Worm (Caenorhabditis elegans) whole organism, late embryonic: ENCODE results near the gene F53H4.3.

Experiments
- F13H6.1 ChIP-seq: sonication (generic microtip); optimal IDR thresholded peaks from 2 replicates; lab custom pipeline; 2016; ENCODE audit warnings: missing genetic modification characterization, missing compliant biosample characterization
- K02D7.2 ChIP-seq: sonication (generic microtip); optimal IDR thresholded peaks from 2 replicates; lab custom pipeline; 2017; ENCODE audit warnings: mild to moderate bottlenecking, missing genetic modification characterization, missing compliant biosample characterization
- K09A11.1 ChIP-seq: sonication (generic microtip); optimal IDR thresholded peaks from 2 replicates; lab custom pipeline; 2017; ENCODE audit warnings: antibody characterized with exemption, mild to moderate bottlenecking, missing genetic modification characterization, missing compliant biosample characterization; ENCODE audit not compliant: insufficient read depth
- Y22D7AL.16 ChIP-seq: sonication (generic microtip); optimal IDR thresholded peaks from 2 replicates; lab custom pipeline; 2016; ENCODE audit warnings: missing genetic modification characterization, missing compliant biosample characterization
- ahr-1 ChIP-seq: sonication (generic microtip); optimal IDR thresholded peaks from 2 replicates; lab custom pipeline; 2016; ENCODE audit warnings: missing genetic modification characterization, missing compliant biosample characterization
- ama-1 ChIP-seq: fragments of 150-350 bp; optimal IDR thresholded peaks from 2 replicates; lab custom pipeline; 2014
- ceh-14 ChIP-seq: sonication (generic microtip); optimal IDR thresholded peaks from 2 replicates; lab custom pipeline; 2016; ENCODE audit warnings: missing genotype, missing genetic modification characterization, missing compliant biosample characterization
- ceh-18 ChIP-seq: sonication (generic microtip); optimal IDR thresholded peaks from 2 replicates; lab custom pipeline; 2016; ENCODE audit warnings: missing genetic modification characterization, missing compliant biosample characterization
- ceh-19 ChIP-seq: fragments of 200-800 bp; sonication (Bioruptor generic); optimal IDR thresholded peaks from 2 replicates; lab custom pipeline; 2018; ENCODE audit warnings: mild to moderate bottlenecking, missing genetic modification characterization, missing compliant biosample characterization
- ceh-2 ChIP-seq: sonication (generic microtip); optimal IDR thresholded peaks from 2 replicates; lab custom pipeline; 2016; ENCODE audit warnings: missing genotype, missing genetic modification characterization, missing compliant biosample characterization
- ceh-22 ChIP-seq: sonication (generic microtip); optimal IDR thresholded peaks from 2 replicates; lab custom pipeline; 2017; ENCODE audit warnings: missing biosample characterization, missing genetic modification characterization
- ceh-30 ChIP-seq: fragments of 150-350 bp; optimal IDR thresholded peaks from 2 replicates; lab custom pipeline; 2014; ENCODE audit warnings: missing biosample characterization, missing genetic modification characterization
- ceh-31 ChIP-seq: sonication (generic microtip); optimal IDR thresholded peaks from 2 replicates; lab custom pipeline; 2016; ENCODE audit warnings: missing genetic modification characterization, missing compliant biosample characterization
- ceh-34 ChIP-seq: sonication (generic microtip); optimal IDR thresholded peaks from 2 replicates; lab custom pipeline; 2016; ENCODE audit warnings: mild to moderate bottlenecking, missing genetic modification characterization, missing compliant biosample characterization
- ceh-45 ChIP-seq: fragments of 200-800 bp; sonication (Bioruptor generic); IDR thresholded peaks from 2 replicates; pipeline ENCODE4 v1.3.6; 2022; ENCODE audit warnings: missing genetic modification reagents, missing genetic modification characterization, missing compliant biosample characterization
- ceh-48 ChIP-seq: sonication (generic microtip); optimal IDR thresholded peaks from 2 replicates; lab custom pipeline; 2016; ENCODE audit warnings: missing genetic modification characterization, inconsistent platforms, missing compliant biosample characterization
- ceh-6 ChIP-seq: fragments of 200-800 bp; sonication (Bioruptor generic); optimal IDR thresholded peaks from 2 replicates; lab custom pipeline; 2018; ENCODE audit warnings: mild to moderate bottlenecking, missing genetic modification characterization, missing compliant biosample characterization
- ceh-9 ChIP-seq: sonication (generic microtip); optimal IDR thresholded peaks from 2 replicates; lab custom pipeline; 2016; ENCODE audit warnings: mild to moderate bottlenecking, missing genetic modification characterization, inconsistent platforms, missing compliant biosample characterization
- che-1 ChIP-seq: sonication (generic microtip); optimal IDR thresholded peaks from 2 replicates; lab custom pipeline; 2016; ENCODE audit warnings: mild to moderate bottlenecking, missing genetic modification characterization, missing compliant biosample characterization
- elt-4 ChIP-seq: sonication (generic microtip); optimal IDR thresholded peaks from 2 replicates; lab custom pipeline; 2016; ENCODE audit warnings: missing genetic modification characterization, missing compliant biosample characterization
- ets-4 ChIP-seq: sonication (generic microtip); optimal IDR thresholded peaks from 2 replicates; lab custom pipeline; 2016; ENCODE audit warnings: missing genetic modification characterization, missing compliant biosample characterization
- eyg-1 ChIP-seq: sonication (generic microtip); optimal IDR thresholded peaks from 2 replicates; lab custom pipeline; 2016; ENCODE audit warnings: missing genotype, missing genetic modification characterization, missing compliant biosample characterization
- fax-1 ChIP-seq: sonication (generic microtip); optimal IDR thresholded peaks from 2 replicates; lab custom pipeline; 2016; ENCODE audit warnings: missing genotype, missing genetic modification characterization, missing compliant biosample characterization
- fkh-10 ChIP-seq: fragments of 150-350 bp; optimal IDR thresholded peaks from 2 replicates; lab custom pipeline; 2014; ENCODE audit warnings: missing biosample characterization, missing genetic modification reagents, missing genetic modification characterization
- fkh-6 ChIP-seq: sonication (generic microtip); optimal IDR thresholded peaks from 2 replicates; lab custom pipeline; 2016; ENCODE audit warnings: missing genetic modification characterization, missing compliant biosample characterization
- hlh-13 ChIP-seq: fragments of 200-800 bp; sonication (Bioruptor generic); optimal IDR thresholded peaks from 2 replicates; lab custom pipeline; 2018; ENCODE audit warnings: mild to moderate bottlenecking, missing genetic modification characterization, missing compliant biosample characterization
- hlh-30 ChIP-seq: sonication (generic microtip); optimal IDR thresholded peaks from 2 replicates; lab custom pipeline; 2017; ENCODE audit warnings: antibody characterized with exemption, missing genetic modification characterization, missing compliant biosample characterization; ENCODE audit not compliant: insufficient read depth
- hlh-8 ChIP-seq: sonication (generic microtip); optimal IDR thresholded peaks from 2 replicates; lab custom pipeline; 2016; ENCODE audit warnings: missing genotype, missing genetic modification characterization, missing compliant biosample characterization
- lim-6 ChIP-seq: sonication (generic microtip); optimal IDR thresholded peaks from 2 replicates; lab custom pipeline; 2016; ENCODE audit warnings: missing genetic modification characterization, missing compliant biosample characterization
- madf-2 ChIP-seq: sonication (generic microtip); optimal IDR thresholded peaks from 2 replicates; lab custom pipeline; 2017; ENCODE audit warnings: missing genetic modification characterization, missing compliant biosample characterization
- npax-4 ChIP-seq: sonication (generic microtip); optimal IDR thresholded peaks from 2 replicates; lab custom pipeline; 2016; ENCODE audit warnings: missing genetic modification characterization, missing compliant biosample characterization
- pag-3 ChIP-seq: sonication (generic microtip); optimal IDR thresholded peaks from 2 replicates; lab custom pipeline; 2016; ENCODE audit warnings: missing compliant biosample characterization, missing genetic modification characterization, borderline replicate concordance
- pat-9 ChIP-seq: fragments of 200-800 bp; sonication (Bioruptor generic); optimal IDR thresholded peaks from 2 replicates; lab custom pipeline; 2018; ENCODE audit warnings: mild to moderate bottlenecking, missing genetic modification characterization, moderate library complexity, missing compliant biosample characterization
- pha-2 ChIP-seq: sonication (generic microtip); optimal IDR thresholded peaks from 2 replicates; lab custom pipeline; 2017; ENCODE audit warnings: mild to moderate bottlenecking, missing genetic modification characterization, missing compliant biosample characterization
- pha-4 ChIP-seq: fragments of 150-350 bp; optimal IDR thresholded peaks from 2 replicates; lab custom pipeline; 2018; ENCODE audit warnings: missing biosample characterization, missing genetic modification reagents, missing genetic modification characterization
- pros-1 ChIP-seq: fragments of 150-350 bp; optimal IDR thresholded peaks from 2 replicates; lab custom pipeline; 2014; ENCODE audit warnings: missing biosample characterization, missing genetic modification reagents, missing genetic modification characterization
- sdc-2 ChIP-seq: sonication (generic microtip); optimal IDR thresholded peaks from 2 replicates; lab custom pipeline; 2016; ENCODE audit warnings: missing genotype, missing genetic modification characterization, missing compliant biosample characterization
- sox-2 ChIP-seq: fragments of 200-800 bp; sonication (Bioruptor generic); IDR thresholded peaks from 2 replicates; pipeline ENCODE4 v1.3.6; 2022; ENCODE audit warnings: missing genetic modification reagents, missing genetic modification characterization, missing compliant biosample characterization
- sox-4 ChIP-seq: sonication (generic microtip); optimal IDR thresholded peaks from 2 replicates; lab custom pipeline; 2017; ENCODE audit warnings: mild to moderate bottlenecking, missing genetic modification characterization, inconsistent platforms, missing compliant biosample characterization
- unc-55 ChIP-seq: sonication (generic microtip); optimal IDR thresholded peaks from 2 replicates; lab custom pipeline; 2017; ENCODE audit warnings: missing biosample characterization, missing genetic modification reagents, missing genetic modification characterization
- unc-86 ChIP-seq: sonication (generic microtip); optimal IDR thresholded peaks from 2 replicates; lab custom pipeline; 2016; ENCODE audit warnings: missing genetic modification characterization, missing compliant biosample characterization

F53H4.3 gene

DNA sequence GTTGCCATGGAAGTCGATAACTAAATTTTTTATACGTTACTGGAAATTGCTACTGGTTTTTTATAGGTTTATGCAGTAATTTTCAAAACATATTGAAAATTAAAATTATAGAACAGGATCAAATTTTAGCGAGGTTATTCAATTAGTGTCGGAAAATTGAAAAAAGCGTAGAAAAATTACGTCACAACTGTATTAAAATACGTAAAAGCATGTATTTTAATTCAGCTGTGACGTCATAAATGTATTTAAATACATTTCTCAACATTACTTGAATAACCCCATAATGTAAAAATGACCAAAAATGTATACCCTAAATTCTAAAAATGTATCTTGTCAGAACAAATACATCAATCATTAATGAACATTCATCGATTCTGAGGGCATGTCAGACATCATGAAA lies 38.5 kb downstream of the F53H4.3 start:
- TF ChIP-seq sox-4 (tag; lab: Kevin White, UChicago) (no peak), pat-9 (tag; lab: Kevin White, UChicago) (no peak), K09A11.1 (tag; lab: Kevin White, UChicago) (no peak), ama-1 (lab: Kevin White, UChicago) (no peak), ahr-1 (tag; lab: Kevin White, UChicago) (no peak), sdc-2 (tag; lab: Kevin White, UChicago) (no peak), ceh-34 (tag; lab: Kevin White, UChicago) (no peak), lim-6 (no peak), eyg-1 (tag; lab: Kevin White, UChicago) (no peak), ceh-22 (tag; lab: Kevin White, UChicago) (no peak), fax-1 (tag; lab: Kevin White, UChicago) (no peak), ceh-19 (GFP tag; lab: Kevin White, UChicago) (no peak), Y22D7AL.16 (no peak), K02D7.2 (tag; lab: Kevin White, UChicago) (no peak), pha-4 (tag; lab: Kevin White, UChicago) (no peak), F13H6.1 (tag; lab: Kevin White, UChicago) (no peak), ceh-14 (tag; lab: Kevin White, UChicago) (no peak)

DNA sequence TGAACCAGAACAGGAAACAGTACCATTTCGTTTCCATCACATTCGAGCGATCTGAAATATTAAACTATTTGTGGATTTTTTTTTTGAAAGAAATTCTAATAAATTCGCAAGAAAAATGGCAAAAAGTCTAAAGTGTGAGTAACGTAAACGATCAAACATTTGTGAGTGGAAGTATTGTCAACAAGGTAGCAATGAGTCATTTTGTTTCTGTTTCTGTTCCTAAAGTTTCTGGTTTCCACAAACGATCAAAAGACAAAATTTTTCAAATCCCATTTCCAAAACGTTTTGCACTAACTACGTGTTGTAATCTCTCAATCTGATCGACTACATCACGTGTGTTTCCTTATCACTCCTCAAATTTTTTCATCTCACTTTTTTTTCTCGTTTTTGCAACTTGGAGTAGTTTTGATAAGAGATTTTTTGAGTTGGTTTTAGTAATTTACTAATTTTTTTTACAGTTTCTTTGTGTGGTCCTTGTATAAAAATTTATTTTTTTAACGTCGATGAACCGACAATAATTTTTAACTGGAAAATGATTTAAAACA lies 39.8 kb downstream of the F53H4.3 start, which contains the start of gene F59F4.3:
TSS of gene F59F4.3 (minus strand) at position 51 of the 545 bp plus-strand sequence.
- TF ChIP-seq hlh-13 (no peak), ceh-9 (tag; lab: Kevin White, UChicago) (no peak), ceh-6 (GFP tag; lab: Kevin White, UChicago) (no peak), unc-55 (GFP tag; lab: Kevin White, UChicago) (no peak), ceh-30 (tag; lab: Kevin White, UChicago) (no peak), pat-9 (tag; lab: Kevin White, UChicago) (no peak), elt-4 (tag; lab: Kevin White, UChicago) (no peak), pag-3 (tag; lab: Kevin White, UChicago) (no peak), madf-2 (no peak), hlh-8 (no peak)

DNA sequence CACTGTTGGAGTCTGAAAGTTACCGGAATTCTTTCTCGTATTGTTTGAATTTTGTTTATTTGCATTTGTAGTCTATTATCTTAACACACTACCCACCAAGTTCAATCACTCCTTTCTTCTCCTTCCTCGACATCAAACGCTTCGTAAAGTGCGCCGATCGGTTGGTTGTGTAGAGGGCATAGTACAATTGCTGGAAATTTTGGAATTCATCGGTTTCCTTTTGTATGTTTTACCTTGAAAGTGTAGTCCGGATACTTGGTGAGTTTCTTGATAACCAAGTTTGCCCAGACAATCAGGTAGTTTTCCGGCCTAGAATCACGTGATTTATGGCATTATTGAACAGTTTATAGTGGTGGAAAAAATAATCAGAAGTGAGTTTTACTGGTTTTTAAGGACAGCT lies 40.8 kb downstream of the F53H4.3 start:
- TF ChIP-seq Y22D7AL.16 (no peak), pag-3 (tag; lab: Kevin White, UChicago) (no peak), madf-2 (no peak), npax-4 (tag; lab: Kevin White, UChicago) (no peak), pros-1 (no peak), hlh-30 (tag; lab: Kevin White, UChicago) (no peak), che-1 (tag; lab: Kevin White, UChicago) (no peak), pha-2 (no peak), ceh-18 (tag; lab: Kevin White, UChicago) (no peak), ceh-14 (tag; lab: Kevin White, UChicago) (no peak), ceh-31 (no peak), fkh-10 (GFP tag; lab: Kevin White, UChicago) (no peak), ceh-45 (GFP tag; lab: Robert Waterston, UW) (no peak), elt-4 (tag; lab: Kevin White, UChicago) (no peak)

DNA sequence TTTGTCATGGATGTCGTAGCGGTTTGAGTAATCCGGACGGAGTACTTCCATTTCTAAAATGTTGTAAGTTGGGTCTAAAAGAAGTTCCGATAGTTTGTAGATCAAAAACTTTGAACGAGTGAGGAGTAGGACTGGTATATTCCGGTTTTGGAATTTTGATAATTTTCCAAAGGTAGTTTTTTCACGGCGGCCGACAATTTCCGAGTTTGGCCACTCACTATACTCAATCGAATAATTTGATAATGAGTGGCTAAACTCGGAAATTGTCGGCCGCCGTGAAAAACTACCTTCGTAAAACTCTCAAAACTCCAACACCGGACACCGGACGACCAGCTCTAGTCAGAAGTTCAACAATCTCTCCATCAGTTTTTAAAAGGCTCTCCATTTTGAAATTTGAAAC lies 43.1 kb downstream of the F53H4.3 start:
- TF ChIP-seq ets-4 (tag; lab: Kevin White, UChicago): no peak
- no peak for TF ChIP-seq ceh-2 (tag; lab: Kevin White, UChicago)
- no peak for TF ChIP-seq che-1 (tag; lab: Kevin White, UChicago)
- TF ChIP-seq elt-4 (tag; lab: Kevin White, UChicago): no peak
- no peak for TF ChIP-seq sdc-2 (tag; lab: Kevin White, UChicago)
- TF ChIP-seq ceh-48 (tag; lab: Kevin White, UChicago): no peak
- TF ChIP-seq fkh-6 (tag; lab: Kevin White, UChicago): no peak
- no peak for TF ChIP-seq unc-86 (tag; lab: Kevin White, UChicago)
- no peak for TF ChIP-seq sox-2 (GFP tag; lab: Robert Waterston, UW)
